Worm (Caenorhabditis elegans): ENCODE measurements around the gene F59A1.12.

Gene F59A1.12

ce11 chrV:17695802-17696201, 28.2 kb upstream of the F59A1.12 start, which contains the start of gene Y26G10.1:
TSS of gene Y26G10.1 (minus strand) at chrV:17695902.
- TF ChIP-seq T22C8.4 (GFP tag; IDR thresholded peaks at IDR 0.05) (no peak), med-1 (GFP tag; optimal IDR thresholded peaks at IDR 0.05; ENCODE audit: insufficient read depth) (no peak), klf-2 (GFP tag; conservative IDR thresholded peaks at IDR 0.05) (no peak), flt-1 (GFP tag; IDR thresholded peaks at IDR 0.05) (no peak), ref-1 (GFP tag; conservative IDR thresholded peaks at IDR 0.05) (no peak), ztf-23 (GFP tag; IDR thresholded peaks at IDR 0.05) (no peak), cog-1 (tag; optimal IDR thresholded peaks at IDR 0.05) (no peak), tab-1 (GFP tag; IDR thresholded peaks at IDR 0.05) (no peak), ztf-29 (GFP tag; IDR thresholded peaks at IDR 0.05) (no peak)

ce11 chrV:17694260-17694659, 26.7 kb upstream of the F59A1.12 start:
- TF ChIP-seq tab-1 (GFP tag; IDR thresholded peaks at IDR 0.05) = no peak
- no peak for TF ChIP-seq flt-1 (GFP tag; IDR thresholded peaks at IDR 0.05)
- no peak for TF ChIP-seq T22C8.4 (GFP tag; IDR thresholded peaks at IDR 0.05)
- no peak for TF ChIP-seq klf-2 (GFP tag; conservative IDR thresholded peaks at IDR 0.05)
- TF ChIP-seq ztf-23 (GFP tag; IDR thresholded peaks at IDR 0.05) = no peak

ce11 chrV:17690922-17691321, 23.3 kb upstream of the F59A1.12 start, which contains the start of gene F59A1.13:
TSS of gene F59A1.13 (minus strand) at chrV:17691022.
- no peak for TF ChIP-seq ztf-29 (GFP tag; IDR thresholded peaks at IDR 0.05)

ce11 chrV:17686852-17687251, 19.3 kb upstream of the F59A1.12 start, which contains the start of gene F59A1.18:
TSS of gene F59A1.18 (minus strand) at chrV:17686952.
- TF ChIP-seq klf-2 (GFP tag; conservative IDR thresholded peaks at IDR 0.05) = no peak
- TF ChIP-seq ref-1 (GFP tag; conservative IDR thresholded peaks at IDR 0.05) = no peak
- TF ChIP-seq flt-1 (GFP tag; IDR thresholded peaks at IDR 0.05) = no peak
- no peak for TF ChIP-seq cog-1 (tag; optimal IDR thresholded peaks at IDR 0.05)
- no peak for TF ChIP-seq tab-1 (GFP tag; IDR thresholded peaks at IDR 0.05)
- TF ChIP-seq med-1 (GFP tag; optimal IDR thresholded peaks at IDR 0.05; ENCODE audit: insufficient read depth) = no peak
- TF ChIP-seq T22C8.4 (GFP tag; IDR thresholded peaks at IDR 0.05) = no peak
- TF ChIP-seq ztf-29 (GFP tag; IDR thresholded peaks at IDR 0.05) = no peak
- no peak for TF ChIP-seq ztf-23 (GFP tag; IDR thresholded peaks at IDR 0.05)

DNA sequence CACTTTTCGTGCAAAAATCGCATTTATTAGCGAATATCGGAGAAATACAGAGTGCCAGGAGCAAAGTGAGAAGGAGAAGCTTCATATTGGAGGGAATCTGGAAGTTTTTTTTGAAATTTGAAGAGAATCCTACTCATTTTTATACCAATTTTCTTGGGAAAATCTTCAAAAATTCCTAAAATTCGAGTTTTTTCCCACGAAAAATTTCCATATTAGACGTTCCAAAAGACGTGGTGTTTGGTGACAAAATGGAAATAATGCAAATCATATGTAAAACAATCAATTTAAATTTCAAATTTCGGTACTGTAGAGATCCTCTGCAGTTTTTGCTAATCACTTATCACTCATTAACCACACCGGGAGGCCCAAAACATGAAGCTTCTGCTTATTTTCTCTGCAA, 17.3 kb upstream of the F59A1.12 start, which contains the start of the genes F59A1.16 and F59A1.6:
Gene F59A1.16 (minus strand): TSS at position 101 of the 400 bp plus-strand sequence.
Gene F59A1.6 (plus strand): TSS at position 285 of the 400 bp plus-strand sequence.
- TF ChIP-seq klf-2 (GFP tag; conservative IDR thresholded peaks at IDR 0.05) (no peak), ztf-29 (GFP tag; IDR thresholded peaks at IDR 0.05) (no peak), cog-1 (tag; optimal IDR thresholded peaks at IDR 0.05) (no peak), ref-1 (GFP tag; conservative IDR thresholded peaks at IDR 0.05) (no peak), flt-1 (GFP tag; IDR thresholded peaks at IDR 0.05) (no peak), T22C8.4 (GFP tag; IDR thresholded peaks at IDR 0.05) (no peak), med-1 (GFP tag; optimal IDR thresholded peaks at IDR 0.05; ENCODE audit: insufficient read depth) (no peak), tab-1 (GFP tag; IDR thresholded peaks at IDR 0.05) (no peak), ztf-23 (GFP tag; IDR thresholded peaks at IDR 0.05) (no peak)

ce11 chrV:17683763-17684162, 16.2 kb upstream of the F59A1.12 start, which contains the start of gene F59A1.15:
TSS of gene F59A1.15 (minus strand) at chrV:17683863.
- TF ChIP-seq tab-1 (GFP tag; IDR thresholded peaks at IDR 0.05) (no peak), flt-1 (GFP tag; IDR thresholded peaks at IDR 0.05) (no peak), klf-2 (GFP tag; conservative IDR thresholded peaks at IDR 0.05) (no peak), ref-1 (GFP tag; conservative IDR thresholded peaks at IDR 0.05) (no peak), ztf-23 (GFP tag; IDR thresholded peaks at IDR 0.05) (no peak)

DNA sequence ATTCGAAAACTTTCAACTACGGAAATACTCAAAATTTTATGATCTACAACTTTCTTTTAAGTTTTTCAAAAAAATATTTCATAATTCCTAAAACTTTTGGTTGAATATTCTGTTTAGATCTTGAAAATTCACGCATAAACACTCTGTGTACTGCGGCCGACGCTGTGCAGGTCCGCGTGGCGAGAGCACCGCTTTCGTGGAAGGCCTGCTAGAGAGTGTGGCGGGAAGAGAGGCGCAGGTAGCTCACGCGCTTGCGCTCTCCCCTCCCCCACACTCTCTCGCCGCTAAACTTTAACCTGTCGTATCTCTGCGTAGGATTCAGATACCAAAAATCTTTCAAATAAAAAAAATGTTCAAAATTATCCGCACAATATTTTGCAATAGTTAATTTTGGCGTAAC, 15.7 kb upstream of the F59A1.12 start:
- no peak for TF ChIP-seq cog-1 (tag; optimal IDR thresholded peaks at IDR 0.05)
- no peak for TF ChIP-seq med-1 (GFP tag; optimal IDR thresholded peaks at IDR 0.05; ENCODE audit: insufficient read depth)

DNA sequence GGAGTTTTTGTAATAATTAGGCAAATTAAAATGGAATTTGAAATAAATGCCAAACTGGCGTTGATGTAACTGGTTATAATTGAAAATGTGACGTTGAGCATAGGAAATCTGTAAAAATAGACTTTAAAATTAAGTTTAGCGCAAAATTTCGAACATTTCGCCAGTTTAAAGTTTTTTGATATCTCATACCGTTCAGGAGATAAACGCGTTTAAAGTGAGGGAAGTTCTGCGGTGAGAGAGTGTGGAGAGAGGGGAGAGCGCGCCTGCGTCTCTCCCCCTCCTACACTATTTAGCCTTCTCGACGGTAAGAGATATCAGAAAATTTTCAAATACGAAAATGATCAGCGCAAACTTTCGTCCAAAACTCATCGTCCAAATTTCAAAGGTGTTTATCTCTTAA, 9.0 kb upstream of the F59A1.12 start, which contains the start of gene str-92:
Gene str-92 (minus strand): TSS at position 101 of the 400 bp plus-strand sequence.
- TF ChIP-seq cog-1 (tag; optimal IDR thresholded peaks at IDR 0.05) (no peak), ref-1 (GFP tag; conservative IDR thresholded peaks at IDR 0.05) (no peak), ztf-29 (GFP tag; IDR thresholded peaks at IDR 0.05) (no peak), med-1 (GFP tag; optimal IDR thresholded peaks at IDR 0.05; ENCODE audit: insufficient read depth) (no peak), tab-1 (GFP tag; IDR thresholded peaks at IDR 0.05) (no peak)

DNA sequence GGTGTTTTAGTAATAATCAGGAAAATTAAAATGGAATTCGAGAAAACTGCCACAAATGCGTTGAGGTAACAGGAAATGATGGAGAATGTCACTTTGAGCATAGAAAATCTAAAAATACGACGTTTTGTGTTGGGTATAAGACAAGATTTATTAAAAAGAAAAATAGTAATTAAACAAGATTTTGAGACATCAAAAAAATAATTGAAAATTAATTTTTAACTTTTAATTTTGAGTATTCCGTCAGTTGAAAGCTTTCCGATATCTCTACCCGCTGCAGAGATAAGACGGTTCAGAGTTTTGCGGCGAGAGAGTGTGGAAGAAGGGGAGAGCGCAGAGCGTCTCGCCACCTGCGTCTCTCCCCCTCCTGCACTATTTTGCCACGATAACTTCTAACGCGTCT, 5.8 kb upstream of the F59A1.12 start, which contains the start of gene str-93:
Gene str-93 (minus strand): TSS at position 101 of the 400 bp plus-strand sequence.
- TF ChIP-seq T22C8.4 (GFP tag; IDR thresholded peaks at IDR 0.05) (no peak), tab-1 (GFP tag; IDR thresholded peaks at IDR 0.05) (no peak), ztf-29 (GFP tag; IDR thresholded peaks at IDR 0.05) (no peak), klf-2 (GFP tag; conservative IDR thresholded peaks at IDR 0.05) (no peak)

ce11 chrV:17668531-17668930, 955 bp upstream of the F59A1.12 start, which contains the start of gene str-89:
TSS of gene str-89 (plus strand) at chrV:17668831.
- no peak for TF ChIP-seq ztf-29 (GFP tag; IDR thresholded peaks at IDR 0.05)
- no peak for TF ChIP-seq ref-1 (GFP tag; conservative IDR thresholded peaks at IDR 0.05)
- TF ChIP-seq flt-1 (GFP tag; IDR thresholded peaks at IDR 0.05) = no peak
- no peak for TF ChIP-seq klf-2 (GFP tag; conservative IDR thresholded peaks at IDR 0.05)
- TF ChIP-seq ztf-23 (GFP tag; IDR thresholded peaks at IDR 0.05) = no peak
- TF ChIP-seq tab-1 (GFP tag; IDR thresholded peaks at IDR 0.05) = no peak

ce11 chrV:17665906-17666305, 1.7 kb downstream of the F59A1.12 start, which contains the start of gene F59A1.11:
TSS of gene F59A1.11 (minus strand) at chrV:17666006.
- TF ChIP-seq ref-1 (GFP tag; conservative IDR thresholded peaks at IDR 0.05) (no peak), klf-2 (GFP tag; conservative IDR thresholded peaks at IDR 0.05) (no peak), cog-1 (tag; optimal IDR thresholded peaks at IDR 0.05) (no peak), flt-1 (GFP tag; IDR thresholded peaks at IDR 0.05) (no peak), T22C8.4 (GFP tag; IDR thresholded peaks at IDR 0.05) (no peak), med-1 (GFP tag; optimal IDR thresholded peaks at IDR 0.05; ENCODE audit: insufficient read depth) (no peak), tab-1 (GFP tag; IDR thresholded peaks at IDR 0.05) (no peak), ztf-29 (GFP tag; IDR thresholded peaks at IDR 0.05) (no peak), ztf-23 (GFP tag; IDR thresholded peaks at IDR 0.05) (no peak)
